Worm (Caenorhabditis elegans) whole organism, L3 larva: ENCODE data around the gene R07E5.19.
A peak's percentile ranks its signal among the peaks of the same experiment; 100 is the strongest.

ENCODE experiments used
- ama-1 ChIP-seq: fragments of 150-350 bp; optimal IDR thresholded peaks from 2 replicates; lab custom pipeline; 2018
- ceh-16 ChIP-seq: sonication (generic microtip); optimal IDR thresholded peaks from 2 replicates; lab custom pipeline; 2017; ENCODE audit warnings: missing biosample characterization, missing genetic modification characterization
- ceh-28 ChIP-seq: fragments of 150-350 bp; optimal IDR thresholded peaks from 2 replicates; lab custom pipeline; 2014; ENCODE audit warnings: missing biosample characterization, missing genetic modification reagents, missing genetic modification characterization
- ceh-82 ChIP-seq: fragments of 150-350 bp; optimal IDR thresholded peaks from 2 replicates; lab custom pipeline; 2014; ENCODE audit warnings: missing biosample characterization, missing genetic modification characterization
- egl-27 ChIP-seq: sonication (generic microtip); optimal IDR thresholded peaks from 4 replicates; lab custom pipeline; 2017; ENCODE audit warnings: missing biosample characterization, missing genetic modification reagents, missing genetic modification characterization
- elt-1 ChIP-seq: fragments of 150-350 bp; optimal IDR thresholded peaks from 2 replicates; lab custom pipeline; 2014; ENCODE audit warnings: missing biosample characterization, missing genetic modification characterization
- elt-2 ChIP-seq: sonication (generic microtip); optimal IDR thresholded peaks from 2 replicates; lab custom pipeline; 2016; ENCODE audit warnings: missing genetic modification reagents, mild to moderate bottlenecking, missing genetic modification characterization, missing compliant biosample characterization
- elt-3 ChIP-seq, 3 experiments: fragments of 150-350 bp in 1 of 3; sonication (generic microtip) in 2 of 3; optimal IDR thresholded peaks; 2 replicates in 2 of 3; 4 replicates in 1 of 3; lab custom pipeline; 2014 to 2017; ENCODE audit warnings: missing biosample characterization in 3 of 3, missing genetic modification characterization in 3 of 3
- eor-1 ChIP-seq, 2 experiments: fragments of 150-350 bp; optimal IDR thresholded peaks; 2 replicates each; lab custom pipeline; 2014 to 2018; ENCODE audit warnings: missing biosample characterization in 2 of 2, missing genetic modification characterization in 2 of 2
- fkh-2 ChIP-seq: fragments of 150-350 bp; optimal IDR thresholded peaks from 2 replicates; lab custom pipeline; 2014; ENCODE audit warnings: missing biosample characterization, missing genetic modification reagents, missing genetic modification characterization
- lin-15B ChIP-seq: fragments of 150-350 bp; optimal IDR thresholded peaks from 2 replicates; lab custom pipeline; 2014; ENCODE audit warnings: missing biosample characterization, missing genetic modification characterization
- lin-39 ChIP-seq: fragments of 150-350 bp; optimal IDR thresholded peaks from 2 replicates; lab custom pipeline; 2018; ENCODE audit warnings: missing biosample characterization, missing genetic modification reagents, missing genetic modification characterization
- mdl-1 ChIP-seq: fragments of 150-350 bp; optimal IDR thresholded peaks from 2 replicates; lab custom pipeline; 2014; ENCODE audit warnings: missing biosample characterization, missing genetic modification characterization
- mml-1 ChIP-seq: fragments of 150-350 bp; sonication (generic microtip); optimal IDR thresholded peaks from 3 replicates; lab custom pipeline; 2014; ENCODE audit warnings: missing biosample characterization, missing genetic modification characterization
- nfya-1 ChIP-seq: sonication (generic microtip); optimal IDR thresholded peaks from 2 replicates; lab custom pipeline; 2017; ENCODE audit warnings: missing genetic modification characterization, mild to moderate bottlenecking, missing compliant biosample characterization, antibody characterized with exemption, moderate library complexity; ENCODE audit not compliant: insufficient read depth
- nhr-11 ChIP-seq: fragments of 150-350 bp; optimal IDR thresholded peaks from 2 replicates; lab custom pipeline; 2014; ENCODE audit warnings: missing biosample characterization, missing genetic modification characterization
- nhr-12 ChIP-seq: fragments of 150-350 bp; optimal IDR thresholded peaks from 2 replicates; lab custom pipeline; 2014; ENCODE audit warnings: missing biosample characterization, missing genetic modification characterization
- nhr-23 ChIP-seq: fragments of 150-350 bp; optimal IDR thresholded peaks from 2 replicates; lab custom pipeline; 2014; ENCODE audit warnings: missing biosample characterization, missing genetic modification reagents, missing genetic modification characterization
- nhr-237 ChIP-seq: fragments of 150-350 bp; optimal IDR thresholded peaks from 2 replicates; lab custom pipeline; 2014; ENCODE audit warnings: missing biosample characterization, missing genetic modification characterization
- nhr-25 ChIP-seq: sonication (generic microtip); optimal IDR thresholded peaks from 2 replicates; lab custom pipeline; 2017; ENCODE audit warnings: missing biosample characterization, missing genetic modification characterization
- nhr-28 ChIP-seq: fragments of 150-350 bp; optimal IDR thresholded peaks from 2 replicates; lab custom pipeline; 2014; ENCODE audit warnings: missing biosample characterization, missing genetic modification characterization
- nhr-43 ChIP-seq: sonication (generic microtip); optimal IDR thresholded peaks from 2 replicates; lab custom pipeline; 2016; ENCODE audit warnings: mild to moderate bottlenecking, missing genetic modification characterization, missing compliant biosample characterization; ENCODE audit not compliant: poor library complexity, severe bottlenecking
- nhr-67 ChIP-seq: fragments of 150-350 bp; optimal IDR thresholded peaks from 2 replicates; lab custom pipeline; 2014; ENCODE audit warnings: missing biosample characterization, missing genetic modification characterization
- pqm-1 ChIP-seq: fragments of 150-350 bp; optimal IDR thresholded peaks from 2 replicates; lab custom pipeline; 2017; ENCODE audit warnings: missing biosample characterization, missing genetic modification characterization, inconsistent platforms
- sea-2 ChIP-seq: fragments of 150-350 bp; sonication (generic microtip); optimal IDR thresholded peaks from 4 replicates; lab custom pipeline; 2014; ENCODE audit warnings: missing biosample characterization, missing genetic modification reagents, missing genetic modification characterization
- skn-1 ChIP-seq: fragments of 150-350 bp; optimal IDR thresholded peaks from 2 replicates; lab custom pipeline; 2014; ENCODE audit warnings: missing biosample characterization, missing genetic modification characterization
- unc-39 ChIP-seq: sonication (generic microtip); optimal IDR thresholded peaks from 4 replicates; lab custom pipeline; 2017; ENCODE audit warnings: missing biosample characterization, missing genetic modification characterization
- unc-62 ChIP-seq: fragments of 150-350 bp; sonication (generic microtip); optimal IDR thresholded peaks from 4 replicates; lab custom pipeline; 2014; ENCODE audit warnings: missing biosample characterization, missing genetic modification reagents, missing genetic modification characterization
- zag-1 ChIP-seq: fragments of 150-350 bp; optimal IDR thresholded peaks from 2 replicates; lab custom pipeline; 2014; ENCODE audit warnings: missing biosample characterization, missing genetic modification characterization
- ztf-11 ChIP-seq: fragments of 150-350 bp; optimal IDR thresholded peaks from 2 replicates; lab custom pipeline; 2014; ENCODE audit warnings: missing biosample characterization, missing genetic modification characterization

R07E5.19 gene

DNA sequence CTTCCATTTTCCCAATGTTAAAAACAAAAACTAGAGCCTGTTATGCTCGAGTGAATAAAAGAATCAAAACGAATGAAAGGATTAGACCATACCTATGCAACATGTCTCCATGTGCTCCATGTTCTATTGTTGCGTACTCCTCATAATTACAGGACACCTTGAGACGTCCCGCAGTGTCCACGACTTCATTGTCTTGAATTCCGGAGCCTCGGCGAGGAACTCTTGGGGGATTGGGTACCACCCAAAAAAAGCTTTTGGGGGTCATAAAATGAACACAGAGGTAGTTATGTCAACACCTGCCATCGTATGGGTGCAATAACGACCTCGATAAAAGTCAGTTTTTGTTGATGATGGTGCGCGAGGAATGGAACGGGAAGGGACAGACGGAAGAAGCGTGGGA, 37.1 kb upstream of the R07E5.19 start:
- TF ChIP-seq nhr-67 (tag; lab: Kevin White, UChicago), result no peak
- no peak for TF ChIP-seq mml-1 (tag; lab: Kevin White, UChicago)
- TF ChIP-seq lin-15B (tag; lab: Kevin White, UChicago), result no peak
- no peak for TF ChIP-seq pqm-1
- TF ChIP-seq sea-2 (GFP tag; lab: Kevin White, UChicago), result no peak
- no peak for TF ChIP-seq lin-39 (tag; lab: Kevin White, UChicago)
- TF ChIP-seq nhr-23 (tag; lab: Kevin White, UChicago), result no peak
- no peak for TF ChIP-seq eor-1 (tag; optimal IDR thresholded peaks at IDR 0.05; lab: Kevin White, UChicago)
- TF ChIP-seq nhr-11 (tag; lab: Kevin White, UChicago), result no peak
- no peak for TF ChIP-seq nhr-25 (tag; lab: Kevin White, UChicago)
- no peak for TF ChIP-seq unc-39 (tag; lab: Kevin White, UChicago)
- TF ChIP-seq egl-27 (tag; lab: Kevin White, UChicago), result no peak
- TF ChIP-seq elt-1 (tag; lab: Kevin White, UChicago), result no peak
- TF ChIP-seq ceh-82, result no peak
- no peak for TF ChIP-seq ceh-28 (tag; lab: Kevin White, UChicago)
- TF ChIP-seq, all 47 proteins: peak for 0

DNA sequence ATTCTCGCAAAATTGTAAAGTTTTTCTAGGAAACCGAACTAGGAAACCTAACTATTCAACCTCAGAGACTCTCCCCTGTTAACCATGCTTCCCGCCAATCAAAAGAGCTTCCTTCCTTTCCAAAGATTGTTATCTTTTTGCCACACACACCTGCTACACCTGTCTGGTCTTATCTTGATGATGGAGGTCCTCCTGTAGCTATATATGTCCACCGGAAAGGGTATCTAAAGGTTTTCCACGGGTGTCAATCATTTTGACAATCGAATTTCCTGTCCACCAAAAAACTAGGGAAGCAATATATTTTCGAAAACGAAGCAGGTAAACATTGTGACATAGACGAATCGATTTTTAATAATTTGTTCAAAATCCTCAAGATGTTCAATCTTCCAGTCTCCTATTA, 35.9 kb upstream of the R07E5.19 start:
- no peak for TF ChIP-seq zag-1 (tag; lab: Kevin White, UChicago)
- TF ChIP-seq nhr-28, result no peak
- TF ChIP-seq nhr-43 (tag; lab: Kevin White, UChicago), result no peak
- TF ChIP-seq unc-62 (GFP tag; lab: Kevin White, UChicago), result peak; percentile 10
- no peak for TF ChIP-seq elt-3 (tag; optimal IDR thresholded peaks at IDR 0.05; lab: Kevin White, UChicago)
- peak; percentile 76 for TF ChIP-seq elt-1 (tag; lab: Kevin White, UChicago)
- no peak for TF ChIP-seq skn-1 (tag; lab: Kevin White, UChicago)
- TF ChIP-seq ama-1, result no peak
- TF ChIP-seq nhr-25 (tag; lab: Kevin White, UChicago), result peak; percentile 2
- TF ChIP-seq lin-39 (tag; lab: Kevin White, UChicago), result no peak
- TF ChIP-seq nhr-237 (tag; lab: Kevin White, UChicago), result no peak
- TF ChIP-seq ztf-11 (tag; lab: Kevin White, UChicago), result no peak
- no peak for TF ChIP-seq pqm-1

- no peak for TF ChIP-seq unc-39 (tag; lab: Kevin White, UChicago)
- peak; percentile 76 for TF ChIP-seq nfya-1
- TF ChIP-seq, all 47 proteins: peak for 1
Observed at ce11 chrIII:4453301-4453700, 35.4 kb upstream of the R07E5.19 start.

- TF ChIP-seq nhr-23 (tag; lab: Kevin White, UChicago), result peak; percentile 16
- no peak for TF ChIP-seq eor-1 (tag; optimal IDR thresholded peaks at IDR 0.05; lab: Kevin White, UChicago)
- TF ChIP-seq nfya-1, result peak; percentile 7
Observed at ce11 chrIII:4452749-4453148, 34.9 kb upstream of the R07E5.19 start.

DNA sequence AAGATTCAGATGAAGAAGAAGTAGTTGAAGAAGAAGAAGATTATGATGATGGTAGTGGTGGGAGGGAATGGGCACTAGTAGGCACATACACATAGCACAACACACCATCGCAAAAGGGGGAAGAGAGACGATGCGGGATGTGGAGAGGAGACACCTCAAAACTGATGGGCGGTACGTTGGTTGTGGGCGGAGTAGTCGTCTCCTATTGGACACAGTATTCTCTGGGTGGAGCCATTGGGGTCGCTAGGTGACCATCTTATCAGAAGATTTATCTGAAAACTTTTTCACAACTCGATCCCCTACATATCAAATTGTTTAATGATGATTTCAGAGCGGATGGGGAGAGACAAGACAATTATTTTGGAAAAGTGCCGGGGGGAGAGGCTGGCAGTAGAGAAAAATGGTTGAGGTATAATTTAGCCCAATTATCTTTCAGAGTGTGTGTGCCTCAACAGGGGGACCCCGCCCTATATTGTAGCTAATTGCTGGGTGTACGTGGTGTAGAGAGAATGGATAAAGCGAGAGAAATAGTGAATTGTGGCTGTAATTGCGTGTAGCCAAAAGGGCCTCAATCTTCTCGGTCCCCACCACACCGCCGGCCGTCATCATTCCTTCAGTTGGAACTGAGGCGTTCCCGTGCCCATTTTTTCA, 33.0 kb upstream of the R07E5.19 start:
- no peak for TF ChIP-seq mdl-1 (tag; lab: Kevin White, UChicago)
- TF ChIP-seq ceh-16, result no peak
- peak; percentile 9 for TF ChIP-seq nhr-23 (tag; lab: Kevin White, UChicago)
- peak; percentile 71 for TF ChIP-seq nfya-1

DNA sequence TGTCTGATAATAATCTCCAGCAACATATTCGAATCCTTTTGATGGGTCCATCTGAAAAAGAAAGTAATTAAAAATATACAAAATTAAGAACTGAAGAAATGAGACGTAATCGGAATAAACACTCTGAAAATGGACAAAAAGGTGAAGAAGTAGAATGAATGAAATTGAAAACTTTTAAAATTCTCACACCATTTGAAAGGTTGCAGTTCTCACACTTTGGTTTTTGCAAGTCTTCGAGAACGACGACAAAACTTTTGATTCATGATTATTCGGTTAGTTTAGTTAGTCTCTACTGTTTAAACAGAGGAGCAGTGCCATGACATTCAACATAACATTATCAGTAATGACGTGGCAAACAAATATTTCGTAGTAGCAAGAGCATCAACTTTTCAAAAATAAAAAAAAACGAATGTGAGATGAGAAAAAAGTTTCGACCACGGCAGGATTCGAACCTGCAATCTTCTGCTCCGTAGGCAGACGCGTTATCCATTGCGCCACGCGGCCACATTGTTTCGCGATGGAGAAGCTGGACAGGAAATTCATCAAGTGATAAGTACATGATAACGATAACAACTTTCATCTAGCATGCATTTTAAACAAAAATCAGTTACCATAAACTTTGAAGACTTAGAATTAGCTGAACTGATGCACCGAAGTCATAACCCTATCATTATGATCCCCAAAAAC, 32.2 kb upstream of the R07E5.19 start, which contains the start of gene ceh-43:
Gene ceh-43 (minus strand): TSS at position 51 of the 687 bp plus-strand sequence.
- TF ChIP-seq zag-1 (tag; lab: Kevin White, UChicago) (no peak), nhr-12 (tag; lab: Kevin White, UChicago) (no peak), elt-2 (tag; lab: Kevin White, UChicago) (peak; percentile 49), nfya-1 (no peak), skn-1 (tag; lab: Kevin White, UChicago) (no peak), nhr-43 (tag; lab: Kevin White, UChicago) (no peak), nhr-67 (tag; lab: Kevin White, UChicago) (no peak), elt-3 (tag; optimal IDR thresholded peaks at IDR 0.05; lab: Kevin White, UChicago) (no peak), fkh-2 (tag; lab: Kevin White, UChicago) (no peak)
